Fruit fly (Drosophila melanogaster): ENCODE data around the gene CG34316.

CG34316 gene

DNA sequence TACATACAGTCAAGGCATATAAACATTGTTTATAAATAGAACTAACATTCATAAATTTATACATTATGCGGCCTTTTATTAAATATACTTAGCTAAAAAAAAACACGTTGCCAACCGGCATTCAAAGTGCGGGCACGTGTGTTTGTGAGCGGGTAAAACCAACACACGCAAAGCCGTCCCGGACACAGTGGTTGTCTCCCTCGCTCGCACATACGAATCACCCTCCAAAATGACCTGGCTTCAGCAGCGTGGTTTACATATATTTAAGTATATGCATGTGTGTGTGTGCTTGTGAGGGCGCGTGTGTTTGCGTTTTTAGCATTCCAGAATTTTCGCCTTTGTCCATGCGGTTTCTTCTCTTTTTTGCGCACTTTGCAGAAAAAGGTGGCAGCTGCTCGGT lies 13.1 kb downstream of the CG34316 start (continued):
- TF ChIP-seq CG1529 (GFP tag; optimal IDR thresholded peaks at IDR 0.05) (no peak), oc (tag; optimal IDR thresholded peaks at IDR 0.05) (peak; percentile 25), esg (GFP tag; conservative IDR thresholded peaks at IDR 0.05) (no peak), MBD-R2 (GFP tag; IDR thresholded peaks at IDR 0.05) (no peak), CG14710 (tag; optimal IDR thresholded peaks at IDR 0.05) (no peak), CG8281 (tag; optimal IDR thresholded peaks at IDR 0.05) (no peak), CG5953 (GFP tag; IDR thresholded peaks at IDR 0.05) (no peak), Ets97D (GFP tag; optimal IDR thresholded peaks at IDR 0.05) (no peak), org-1 (GFP tag; optimal IDR thresholded peaks at IDR 0.05) (no peak), vfl (GFP tag; optimal IDR thresholded peaks at IDR 0.05) (no peak), gcm (GFP tag; optimal IDR thresholded peaks at IDR 0.05) (peak; percentile 85), CG13894 (tag; optimal IDR thresholded peaks at IDR 0.05) (peak; percentile 10), CG17612 (GFP tag; IDR thresholded peaks at IDR 0.05) (no peak), CG6689 (GFP tag; IDR thresholded peaks at IDR 0.05) (no peak), vvl (GFP tag; IDR thresholded peaks at IDR 0.05) (0 out of 2 replicates have a peak, but pooled peaks have one; percentile 35), CG34422 (GFP tag; IDR thresholded peaks at IDR 0.05) (peak; percentile 93), nerfin-1 (tag; optimal IDR thresholded peaks at IDR 0.05) (peak; percentile 56), pho (GFP tag; optimal IDR thresholded peaks at IDR 0.05) (no peak), Meics (GFP tag; optimal IDR thresholded peaks at IDR 0.05) (no peak), CG2678 (tag; optimal IDR thresholded peaks at IDR 0.05) (no peak), CG4707 (GFP tag; optimal IDR thresholded peaks at IDR 0.05) (no peak), Med (GFP tag) (peak; percentile 53), CG31224 (GFP tag; IDR thresholded peaks at IDR 0.05) (no peak), abd-A (tag; optimal IDR thresholded peaks at IDR 0.05) (peak; percentile 68), CG8478 (optimal IDR thresholded peaks at IDR 0.05) (peak; percentile 88), cato (GFP tag; optimal IDR thresholded peaks at IDR 0.05; ENCODE audit: borderline replicate concordance) (no peak), CG11723 (GFP tag; optimal IDR thresholded peaks at IDR 0.05) (no peak), Max (GFP tag; optimal IDR thresholded peaks at IDR 0.05) (peak; percentile 83), CG2712 (tag; optimal IDR thresholded peaks at IDR 0.05) (no peak), E2f2 (GFP tag; IDR thresholded peaks at IDR 0.05) (0 out of 2 replicates have a peak, but pooled peaks have one; percentile 20), CG12236 (GFP tag; optimal IDR thresholded peaks at IDR 0.05) (no peak), CG7556 (GFP tag; optimal IDR thresholded peaks at IDR 0.05) (no peak), CG17186 (GFP tag; optimal IDR thresholded peaks at IDR 0.05) (no peak), PHDP (tag; optimal IDR thresholded peaks at IDR 0.05) (peak; percentile 11), bcd (GFP tag; optimal IDR thresholded peaks at IDR 0.05) (no peak), Adf1 (GFP tag; IDR thresholded peaks at IDR 0.05) (peak; percentile 43; the same call in 1 of the 2 replicates), CG7372 (GFP tag; IDR thresholded peaks at IDR 0.05) (no peak), p53 (GFP tag; optimal IDR thresholded peaks at IDR 0.05) (no peak), HLH3B (GFP tag; IDR thresholded peaks at IDR 0.05) (no peak), nau (GFP tag; optimal IDR thresholded peaks at IDR 0.05) (no peak), Camta (GFP tag; optimal IDR thresholded peaks at IDR 0.05) (no peak), Kr (GFP tag; optimal IDR thresholded peaks at IDR 0.05) (peak; percentile 30), Abd-B (GFP tag; optimal IDR thresholded peaks at IDR 0.05) (no peak), Xbp1 (GFP tag; optimal IDR thresholded peaks at IDR 0.05) (no peak), Xrp1 (GFP tag; IDR thresholded peaks at IDR 0.05) (no peak), Dip3 (GFP tag; optimal IDR thresholded peaks at IDR 0.05) (no peak), CG17385 (GFP tag; optimal IDR thresholded peaks at IDR 0.05) (no peak), rib (GFP tag; IDR thresholded peaks at IDR 0.05) (peak; percentile 78), Dp (GFP tag; optimal IDR thresholded peaks at IDR 0.05) (peak; percentile 6), kah (GFP tag; optimal IDR thresholded peaks at IDR 0.05) (peak; percentile 29), CG4360 (GFP tag; IDR thresholded peaks at IDR 0.05) (no peak), CG43689 (GFP tag; IDR thresholded peaks at IDR 0.05) (no peak)

Measured in whole organism, embryonic.